Fruit fly (Drosophila melanogaster): ENCODE measurements around the gene Sfp84E.
A peak's percentile ranks its signal among the peaks of the same experiment; 100 is the strongest.

Sfp84E gene

dm6 chr3R:7961348-7961747 lies 18.8 kb downstream of the Sfp84E start:
- TF ChIP-seq gcm (GFP tag; optimal IDR thresholded peaks at IDR 0.05) (no peak), Nf-YB (GFP tag; optimal IDR thresholded peaks at IDR 0.05) (peak; percentile 69)

- TF ChIP-seq tap (tag; optimal IDR thresholded peaks at IDR 0.05): no peak
- TF ChIP-seq NfI (GFP tag; optimal IDR thresholded peaks at IDR 0.05): no peak
- TF ChIP-seq TFAM (GFP tag; optimal IDR thresholded peaks at IDR 0.05): no peak
- no peak for TF ChIP-seq CG15011 (GFP tag; optimal IDR thresholded peaks at IDR 0.05)
- no peak for TF ChIP-seq MTF-1 (GFP tag; optimal IDR thresholded peaks at IDR 0.05; ENCODE audit: borderline replicate concordance)
- TF ChIP-seq twi (tag; optimal IDR thresholded peaks at IDR 0.05): no peak
- TF ChIP-seq zf30C (GFP tag; optimal IDR thresholded peaks at IDR 0.05): no peak
- no peak for TF ChIP-seq vnd (GFP tag; IDR thresholded peaks at IDR 0.05; ENCODE audit: partially characterized antibody)
- TF ChIP-seq MESR4 (GFP tag; optimal IDR thresholded peaks at IDR 0.05): no peak
- TF ChIP-seq mirr (GFP tag; optimal IDR thresholded peaks at IDR 0.05): no peak
- no peak for TF ChIP-seq CoRest (tag; optimal IDR thresholded peaks at IDR 0.05)
- no peak for TF ChIP-seq CG18476 (GFP tag; optimal IDR thresholded peaks at IDR 0.05)
These were observed 23.1 kb downstream of the Sfp84E start for dm6 chr3R:7957008-7957407.

dm6 chr3R:7954477-7954876 lies 25.6 kb downstream of the Sfp84E start:
- TF ChIP-seq cad (GFP tag; optimal IDR thresholded peaks at IDR 0.05): peak; percentile 23
- peak; percentile 26 for TF ChIP-seq sens (GFP tag)
- no peak for TF ChIP-seq CG12299 (tag; optimal IDR thresholded peaks at IDR 0.05)
- TF ChIP-seq CG14441 (GFP tag; IDR thresholded peaks at IDR 0.05): no peak

- TF ChIP-seq HmgZ (tag; optimal IDR thresholded peaks at IDR 0.05) (no peak), gem (tag; optimal IDR thresholded peaks at IDR 0.05) (peak; percentile 19), CG18262 (tag; optimal IDR thresholded peaks at IDR 0.05) (no peak), pros (GFP tag; optimal IDR thresholded peaks at IDR 0.05) (no peak), CG6254 (GFP tag; optimal IDR thresholded peaks at IDR 0.05) (no peak), toy (GFP tag; IDR thresholded peaks at IDR 0.05) (no peak), sens (GFP tag) (peak; percentile 23), CG10462 (GFP tag; optimal IDR thresholded peaks at IDR 0.05) (no peak)
These were observed 26.9 kb downstream of the Sfp84E start for dm6 chr3R:7953041-7953788.

- no peak for TF ChIP-seq CG11456 (GFP tag; IDR thresholded peaks at IDR 0.05)
- TF ChIP-seq Ets65A (GFP tag): peak; percentile 65
These were observed 30.0 kb downstream of the Sfp84E start for dm6 chr3R:7950147-7950546.

dm6 chr3R:7947349-7947748 lies 32.8 kb downstream of the Sfp84E start:
- peak; percentile 13 for TF ChIP-seq cg (GFP tag; optimal IDR thresholded peaks at IDR 0.05)
- TF ChIP-seq Trl (optimal IDR thresholded peaks at IDR 0.05): peak in 1 of 2 experiments; percentile 25
- TF ChIP-seq Trl (GFP tag; optimal IDR thresholded peaks at IDR 0.05): no peak
- no peak for TF ChIP-seq luna (GFP tag; optimal IDR thresholded peaks at IDR 0.05)
- no peak for TF ChIP-seq ttk (GFP tag; IDR thresholded peaks at IDR 0.05)
- TF ChIP-seq inv (GFP tag; IDR thresholded peaks at IDR 0.05; ENCODE audit: partially characterized antibody): no peak
- TF ChIP-seq CG43689 (GFP tag; IDR thresholded peaks at IDR 0.05): no peak
- no peak for TF ChIP-seq cwo (GFP tag; optimal IDR thresholded peaks at IDR 0.05)
- peak; percentile 22; the same call in 1 of the 3 replicates for TF ChIP-seq CG2199 (GFP tag; IDR thresholded peaks at IDR 0.05)
- no peak for TF ChIP-seq D19B (GFP tag; optimal IDR thresholded peaks at IDR 0.05)
- peak; percentile 57; the same call in 1 of the 2 replicates for TF ChIP-seq Drgx (GFP tag; IDR thresholded peaks at IDR 0.05)
- no peak for TF ChIP-seq CG32532 (GFP tag; IDR thresholded peaks at IDR 0.05)
- TF ChIP-seq CG4707 (GFP tag; optimal IDR thresholded peaks at IDR 0.05): no peak
- TF ChIP-seq Nf-YB (GFP tag; optimal IDR thresholded peaks at IDR 0.05): peak; percentile 49
- peak; percentile 20 for TF ChIP-seq twi (tag; optimal IDR thresholded peaks at IDR 0.05)
- no peak for TF ChIP-seq Dad (GFP tag; optimal IDR thresholded peaks at IDR 0.05)
